Worm (Caenorhabditis elegans) whole organism, L3 larva: Measurements from ENCODE around the gene F17C8.7.

ENCODE experiments used
- ZK546.5 ChIP-seq: sonication (generic microtip); optimal IDR thresholded peaks from 2 replicates; lab custom pipeline; 2017; ENCODE audit warnings: missing biosample characterization, missing genetic modification characterization
- ceh-9 ChIP-seq: sonication (generic microtip); optimal IDR thresholded peaks from 2 replicates; lab custom pipeline; 2018; ENCODE audit warnings: missing biosample characterization, missing genetic modification characterization
- egl-27 ChIP-seq: sonication (generic microtip); optimal IDR thresholded peaks from 4 replicates; lab custom pipeline; 2017; ENCODE audit warnings: missing biosample characterization, missing genetic modification reagents, missing genetic modification characterization
- fos-1 ChIP-seq: fragments of 150-350 bp; optimal IDR thresholded peaks from 2 replicates; lab custom pipeline; 2014; ENCODE audit warnings: missing biosample characterization, missing genetic modification characterization
- lin-15B ChIP-seq: fragments of 150-350 bp; optimal IDR thresholded peaks from 2 replicates; lab custom pipeline; 2014; ENCODE audit warnings: missing biosample characterization, missing genetic modification characterization
- nhr-23 ChIP-seq: fragments of 150-350 bp; optimal IDR thresholded peaks from 2 replicates; lab custom pipeline; 2014; ENCODE audit warnings: missing biosample characterization, missing genetic modification reagents, missing genetic modification characterization
- nhr-28 ChIP-seq: fragments of 150-350 bp; optimal IDR thresholded peaks from 2 replicates; lab custom pipeline; 2014; ENCODE audit warnings: missing biosample characterization, missing genetic modification characterization
- nhr-67 ChIP-seq: fragments of 150-350 bp; optimal IDR thresholded peaks from 2 replicates; lab custom pipeline; 2014; ENCODE audit warnings: missing biosample characterization, missing genetic modification characterization
- nhr-76 ChIP-seq: fragments of 150-350 bp; sonication (generic microtip); optimal IDR thresholded peaks from 5 replicates; lab custom pipeline; 2014; ENCODE audit warnings: missing biosample characterization, missing genetic modification characterization
- unc-62 ChIP-seq: fragments of 150-350 bp; sonication (generic microtip); optimal IDR thresholded peaks from 4 replicates; lab custom pipeline; 2014; ENCODE audit warnings: missing biosample characterization, missing genetic modification reagents, missing genetic modification characterization
- zag-1 ChIP-seq: fragments of 150-350 bp; optimal IDR thresholded peaks from 2 replicates; lab custom pipeline; 2014; ENCODE audit warnings: missing biosample characterization, missing genetic modification characterization
- ztf-11 ChIP-seq: fragments of 150-350 bp; optimal IDR thresholded peaks from 2 replicates; lab custom pipeline; 2014; ENCODE audit warnings: missing biosample characterization, missing genetic modification characterization

- TF ChIP-seq unc-62 = no peak
- no peak for TF ChIP-seq nhr-23 (tag; lab: Kevin White, UChicago)
- no peak for TF ChIP-seq ZK546.5 (tag; lab: Kevin White, UChicago)
- TF ChIP-seq zag-1 = no peak
- TF ChIP-seq fos-1 (tag; lab: Kevin White, UChicago) = no peak
- TF ChIP-seq ceh-9 = no peak
- no peak for TF ChIP-seq nhr-76
- TF ChIP-seq egl-27 (tag; lab: Kevin White, UChicago) = no peak
- no peak for TF ChIP-seq nhr-67 (tag; lab: Kevin White, UChicago)
- TF ChIP-seq nhr-28 = no peak
- TF ChIP-seq ztf-11 (tag; lab: Kevin White, UChicago) = no peak
- TF ChIP-seq lin-15B (tag; lab: Kevin White, UChicago) = no peak
Observed at ce11 chrIII:4735443-4735842, at the start of gene F17C8.7.
